Fruit fly (Drosophila melanogaster) whole organism, embryonic: Measurements from ENCODE around the gene CG43925.

Source experiments
- Asciz ChIP-seq: fragments of 200-800 bp; sonication (Bioruptor generic); optimal IDR thresholded peaks from 2 replicates; lab custom pipeline; 2017; ENCODE audit warnings: missing biosample characterization, mild to moderate bottlenecking, missing genetic modification characterization, missing genetic modification reagents
- Atf-2 ChIP-seq: fragments of 200-800 bp; sonication (Bioruptor generic); optimal IDR thresholded peaks from 2 replicates; lab custom pipeline; 2016; ENCODE audit warnings: missing biosample characterization, missing genetic modification characterization
- BtbVII ChIP-seq: fragments of 200-800 bp; sonication (Bioruptor generic); optimal IDR thresholded peaks from 3 replicates; lab custom pipeline; 2017; ENCODE audit warnings: missing biosample characterization, mild to moderate bottlenecking, missing genetic modification characterization
- CG10979 ChIP-seq: fragments of 200-800 bp; sonication (Bioruptor generic); optimal IDR thresholded peaks from 2 replicates; lab custom pipeline; 2018; ENCODE audit warnings: missing biosample characterization, mild to moderate bottlenecking, missing genetic modification characterization, moderate library complexity
- CG12219 ChIP-seq: fragments of 200-800 bp; sonication (Bioruptor generic); optimal IDR thresholded peaks from 3 replicates; lab custom pipeline; 2018; ENCODE audit warnings: missing biosample characterization, mild to moderate bottlenecking, missing genetic modification characterization
- CG12659 ChIP-seq: fragments of 200-800 bp; sonication (Bioruptor generic); optimal IDR thresholded peaks from 3 replicates; lab custom pipeline; 2017; ENCODE audit warnings: mild to moderate bottlenecking, missing biosample characterization, missing genetic modification reagents, missing genetic modification characterization
- CG14860 ChIP-seq: fragments of 200-800 bp; sonication (Bioruptor generic); IDR thresholded peaks from 3 replicates; pipeline ENCODE4 v1.3.6; 2022; ENCODE audit warnings: missing biosample characterization, missing genetic modification characterization; ENCODE audit not compliant: partially characterized antibody
- CG14965 ChIP-seq: fragments of 200-800 bp; sonication (Bioruptor generic); optimal IDR thresholded peaks from 2 replicates; lab custom pipeline; 2016; ENCODE audit warnings: missing biosample characterization, missing genetic modification characterization, borderline replicate concordance
- CG15514 ChIP-seq: fragments of 200-800 bp; sonication (Bioruptor generic); optimal IDR thresholded peaks from 3 replicates; lab custom pipeline; 2017; ENCODE audit warnings: missing biosample characterization, missing genetic modification characterization, mild to moderate bottlenecking, moderate library complexity, missing genetic modification reagents
- CG16779 ChIP-seq: fragments of 200-800 bp; sonication (Bioruptor generic); IDR thresholded peaks from 2 replicates; pipeline ENCODE4 v1.3.6; 2022; ENCODE audit warnings: missing biosample characterization, missing genetic modification characterization
- CG17186 ChIP-seq: fragments of 200-800 bp; sonication (Bioruptor generic); optimal IDR thresholded peaks from 3 replicates; lab custom pipeline; 2017; ENCODE audit warnings: missing biosample characterization, missing genetic modification reagents, missing genetic modification characterization
- CG2116 ChIP-seq: fragments of 200-800 bp; sonication (Bioruptor generic); optimal IDR thresholded peaks from 3 replicates; lab custom pipeline; 2018; ENCODE audit warnings: missing biosample characterization, mild to moderate bottlenecking, missing genetic modification characterization
- CG32767 ChIP-seq: fragments of 200-800 bp; sonication (Bioruptor generic); IDR thresholded peaks from 2 replicates; pipeline ENCODE4 v1.3.6; 2022; ENCODE audit warnings: missing biosample characterization, missing genetic modification characterization
- CG34376 ChIP-seq: fragments of 200-800 bp; sonication (Bioruptor generic); optimal IDR thresholded peaks from 2 replicates; lab custom pipeline; 2018; ENCODE audit warnings: missing biosample characterization, mild to moderate bottlenecking, missing genetic modification characterization
- CG5245 ChIP-seq: fragments of 200-800 bp; sonication (Bioruptor generic); optimal IDR thresholded peaks from 3 replicates; lab custom pipeline; 2016; ENCODE audit warnings: missing biosample characterization, missing genetic modification characterization
- CG6254 ChIP-seq: fragments of 200-800 bp; sonication (Bioruptor generic); optimal IDR thresholded peaks from 3 replicates; lab custom pipeline; 2017; ENCODE audit warnings: mild to moderate bottlenecking, missing biosample characterization, missing genetic modification reagents, missing genetic modification characterization
- CG6813 ChIP-seq: fragments of 200-800 bp; sonication (Bioruptor generic); optimal IDR thresholded peaks from 2 replicates; lab custom pipeline; 2017; ENCODE audit warnings: missing biosample characterization, missing genetic modification characterization, mild to moderate bottlenecking, moderate library complexity, missing genetic modification reagents
- CG6854 ChIP-seq: fragments of 200-800 bp; sonication (Bioruptor generic); optimal IDR thresholded peaks from 3 replicates; lab custom pipeline; 2017; ENCODE audit warnings: missing biosample characterization, mild to moderate bottlenecking, missing genetic modification characterization
- CG7987 ChIP-seq: fragments of 200-800 bp; sonication (Bioruptor generic); optimal IDR thresholded peaks from 2 replicates; lab custom pipeline; 2018; ENCODE audit warnings: missing biosample characterization, mild to moderate bottlenecking, missing genetic modification characterization, moderate library complexity
- CG9727 ChIP-seq: fragments of 200-800 bp; sonication (Bioruptor generic); optimal IDR thresholded peaks from 3 replicates; lab custom pipeline; 2017; ENCODE audit warnings: missing biosample characterization, mild to moderate bottlenecking, missing genetic modification characterization
- Elba2 ChIP-seq: fragments of 200-800 bp; sonication (Bioruptor generic); optimal IDR thresholded peaks from 3 replicates; lab custom pipeline; 2016; ENCODE audit warnings: missing biosample characterization, missing genetic modification characterization
- Fer3 ChIP-seq: fragments of 200-800 bp; sonication (Bioruptor generic); optimal IDR thresholded peaks from 2 replicates; lab custom pipeline; 2018; ENCODE audit warnings: missing biosample characterization, mild to moderate bottlenecking, missing genetic modification characterization, moderate library complexity
- Gug ChIP-seq: fragments of 200-800 bp; sonication (Bioruptor generic); IDR thresholded peaks from 4 replicates; pipeline ENCODE4 v1.3.6; 2022; ENCODE audit warnings: missing biosample characterization, missing genetic modification characterization
- HHEX ChIP-seq: fragments of 200-800 bp; sonication (Bioruptor generic); optimal IDR thresholded peaks from 3 replicates; lab custom pipeline; 2017; ENCODE audit warnings: missing biosample characterization, mild to moderate bottlenecking, missing genetic modification characterization, missing genetic modification reagents
- NfI ChIP-seq: fragments of 200-800 bp; sonication (Bioruptor generic); optimal IDR thresholded peaks from 3 replicates; lab custom pipeline; 2018; ENCODE audit warnings: missing biosample characterization, mild to moderate bottlenecking, missing genetic modification characterization, moderate library complexity
- Oli ChIP-seq: fragments of 200-800 bp; sonication (Bioruptor generic); optimal IDR thresholded peaks from 2 replicates; lab custom pipeline; 2018; ENCODE audit warnings: missing biosample characterization, mild to moderate bottlenecking, missing genetic modification characterization, moderate library complexity
- PHDP ChIP-seq: fragments of 200-800 bp; sonication (Bioruptor generic); optimal IDR thresholded peaks from 3 replicates; lab custom pipeline; 2018; ENCODE audit warnings: missing biosample characterization, mild to moderate bottlenecking, missing genetic modification characterization, moderate library complexity
- Six4 ChIP-seq: fragments of 200-800 bp; sonication (Bioruptor generic); optimal IDR thresholded peaks from 2 replicates; lab custom pipeline; 2016; ENCODE audit warnings: missing biosample characterization, missing genetic modification characterization
- Spps ChIP-seq: fragments of 200-800 bp; sonication (Bioruptor generic); optimal IDR thresholded peaks from 2 replicates; lab custom pipeline; 2018; ENCODE audit warnings: missing biosample characterization, mild to moderate bottlenecking, missing genetic modification characterization
- Ssrp ChIP-seq: fragments of 200-800 bp; sonication (Bioruptor generic); optimal IDR thresholded peaks from 2 replicates; lab custom pipeline; 2018; ENCODE audit warnings: missing biosample characterization, mild to moderate bottlenecking, missing genetic modification characterization, moderate library complexity
- cg ChIP-seq: fragments of 200-800 bp; sonication (Bioruptor generic); optimal IDR thresholded peaks from 3 replicates; lab custom pipeline; 2019; ENCODE audit warnings: missing biosample characterization, mild to moderate bottlenecking, missing genetic modification characterization, moderate library complexity
- chm ChIP-seq: fragments of 200-800 bp; sonication (Bioruptor generic); IDR thresholded peaks from 2 replicates; pipeline ENCODE4 v1.3.6; 2022; ENCODE audit warnings: missing biosample characterization, missing genetic modification characterization
- ci ChIP-seq: fragments of 200-800 bp; sonication (Bioruptor generic); IDR thresholded peaks from 3 replicates; pipeline ENCODE4 v1.3.6; 2022; ENCODE audit warnings: missing biosample characterization, missing genetic modification characterization
- dpn ChIP-seq, 2 experiments: fragments of 200-800 bp; sonication (Bioruptor generic); optimal IDR thresholded peaks; 3 replicates each; lab custom pipeline; 2016; ENCODE audit warnings: missing biosample characterization in 2 of 2, missing genetic modification characterization in 2 of 2
- ewg ChIP-seq: fragments of 200-800 bp; sonication (Bioruptor generic); optimal IDR thresholded peaks from 3 replicates; lab custom pipeline; 2017; ENCODE audit warnings: mild to moderate bottlenecking, missing biosample characterization, missing genetic modification reagents, missing genetic modification characterization
- fu2 ChIP-seq: fragments of 200-800 bp; sonication (Bioruptor generic); optimal IDR thresholded peaks from 2 replicates; lab custom pipeline; 2016; ENCODE audit warnings: missing biosample characterization, missing genetic modification characterization
- ind ChIP-seq: fragments of 200-800 bp; sonication (Bioruptor generic); optimal IDR thresholded peaks from 3 replicates; lab custom pipeline; 2016; ENCODE audit warnings: missing biosample characterization, missing genetic modification characterization
- insv ChIP-seq, 2 experiments: fragments of 200-800 bp; sonication (Bioruptor generic); optimal IDR thresholded peaks; 3 replicates each; lab custom pipeline; 2016 to 2018; ENCODE audit warnings: missing biosample characterization in 2 of 2, missing genetic modification characterization in 2 of 2
- oc ChIP-seq: fragments of 200-800 bp; sonication (Bioruptor generic); optimal IDR thresholded peaks from 2 replicates; lab custom pipeline; 2018; ENCODE audit warnings: missing biosample characterization, mild to moderate bottlenecking, missing genetic modification characterization, moderate library complexity
- otp ChIP-seq: fragments of 200-800 bp; sonication (Bioruptor generic); IDR thresholded peaks from 3 replicates; pipeline ENCODE4, ENCODE4 v1.3.6; 2022; ENCODE audit warnings: missing biosample characterization, missing genetic modification characterization
- pb ChIP-seq: fragments of 200-800 bp; sonication (Bioruptor generic); optimal IDR thresholded peaks from 3 replicates; lab custom pipeline; 2016; ENCODE audit warnings: missing biosample characterization, missing genetic modification characterization
- pfk ChIP-seq: fragments of 200-800 bp; sonication (Bioruptor generic); optimal IDR thresholded peaks from 2 replicates; lab custom pipeline; 2018; ENCODE audit warnings: missing biosample characterization, mild to moderate bottlenecking, missing genetic modification characterization, moderate library complexity
- pnt ChIP-seq: fragments of 200-800 bp; sonication (Bioruptor generic); optimal IDR thresholded peaks from 3 replicates; lab custom pipeline; 2016; ENCODE audit warnings: missing biosample characterization, missing genetic modification characterization
- scrt ChIP-seq: fragments of 200-800 bp; sonication (Bioruptor generic); optimal IDR thresholded peaks from 2 replicates; lab custom pipeline; 2018; ENCODE audit warnings: missing biosample characterization, mild to moderate bottlenecking, missing genetic modification characterization, moderate library complexity
- stwl ChIP-seq: fragments of 200-800 bp; sonication (Bioruptor generic); optimal IDR thresholded peaks from 3 replicates; lab custom pipeline; 2018; ENCODE audit warnings: missing biosample characterization, mild to moderate bottlenecking, missing genetic modification characterization, moderate library complexity
- tin ChIP-seq: fragments of 200-800 bp; sonication (Bioruptor generic); optimal IDR thresholded peaks from 3 replicates; lab custom pipeline; 2016; ENCODE audit warnings: missing biosample characterization, missing genetic modification characterization
- trem ChIP-seq: fragments of 200-800 bp; optimal IDR thresholded peaks from 3 replicates; lab custom pipeline; 2019; ENCODE audit warnings: missing biosample characterization, mild to moderate bottlenecking, missing genetic modification characterization, moderate library complexity
- unpg ChIP-seq: fragments of 200-800 bp; sonication (Bioruptor generic); optimal IDR thresholded peaks from 3 replicates; lab custom pipeline; 2018; ENCODE audit warnings: missing biosample characterization, mild to moderate bottlenecking, missing genetic modification characterization, moderate library complexity
- wek ChIP-seq: fragments of 200-800 bp; sonication (Bioruptor generic); optimal IDR thresholded peaks from 3 replicates; lab custom pipeline; 2018; ENCODE audit warnings: missing biosample characterization, mild to moderate bottlenecking, missing genetic modification characterization, moderate library complexity
- zf30C ChIP-seq: fragments of 200-800 bp; sonication (Bioruptor generic); optimal IDR thresholded peaks from 3 replicates; lab custom pipeline; 2018; ENCODE audit warnings: missing biosample characterization, mild to moderate bottlenecking, missing genetic modification characterization

Gene CG43925

dm6 chr2L:13157903-13158302 is 18.3 kb upstream of the CG43925 start (continued):
- TF ChIP-seq ind (GFP tag; lab: Kevin White, UChicago) (no peak), unpg (GFP tag; lab: Kevin White, UChicago) (no peak), Elba2 (GFP tag; lab: Kevin White, UChicago) (peak; percentile 15), ewg (GFP tag; lab: Kevin White, UChicago) (no peak), CG15514 (peak; percentile 22), CG12219 (GFP tag; lab: Kevin White, UChicago) (peak; percentile 8), scrt (no peak), CG5245 (GFP tag; lab: Kevin White, UChicago) (no peak), fu2 (no peak), NfI (GFP tag; lab: Kevin White, UChicago) (peak; percentile 7), oc (no peak), CG6254 (GFP tag; lab: Kevin White, UChicago) (peak; percentile 11), zf30C (no peak), CG14965 (GFP tag; lab: Kevin White, UChicago) (no peak), pfk (GFP tag; lab: Kevin White, UChicago) (no peak), CG2116 (GFP tag; lab: Kevin White, UChicago) (peak; percentile 14), HHEX (peak; percentile 51), pb (GFP tag; lab: Kevin White, UChicago) (no peak), Oli (tag; lab: Kevin White, UChicago) (no peak), tin (GFP tag; lab: Kevin White, UChicago) (no peak), CG34376 (GFP tag; lab: Kevin White, UChicago) (peak; percentile 34), pnt (GFP tag; lab: Kevin White, UChicago) (no peak), CG9727 (no peak), CG6854 (GFP tag; lab: Kevin White, UChicago) (peak; percentile 3), ci (GFP tag; lab: Robert Waterston, UW) (no peak), cg (GFP tag; lab: Kevin White, UChicago) (peak; percentile 21), BtbVII (GFP tag; lab: Kevin White, UChicago) (peak; percentile 48), Ssrp (no peak), CG16779 (GFP tag; lab: Robert Waterston, UW) (0 out of 2 replicates have a peak, but pooled peaks have one; percentile 31), CG10979 (no peak), CG14860 (GFP tag; lab: Robert Waterston, UW) (no peak), CG32767 (GFP tag; lab: Robert Waterston, UW) (no peak), otp (GFP tag; lab: Robert Waterston, UW) (no peak), trem (no peak), Asciz (peak; percentile 28), CG12659 (GFP tag; lab: Kevin White, UChicago) (peak; percentile 1), chm (GFP tag; lab: Robert Waterston, UW) (no peak), dpn (GFP tag; optimal IDR thresholded peaks at IDR 0.05; lab: Kevin White, UChicago) (no peak), CG17186 (GFP tag; lab: Kevin White, UChicago) (no peak), Spps (tag; lab: Kevin White, UChicago) (no peak), wek (no peak), Gug (GFP tag; lab: Robert Waterston, UW) (no peak), Fer3 (tag; lab: Kevin White, UChicago) (peak; percentile 39), CG6813 (peak; percentile 36), Six4 (GFP tag; lab: Kevin White, UChicago) (no peak), insv (GFP tag; optimal IDR thresholded peaks at IDR 0.05; lab: Kevin White, UChicago) (peak in 1 of 2 experiments; percentile 89), CG7987 (peak; percentile 33), PHDP (tag; lab: Kevin White, UChicago) (no peak), Atf-2 (no peak), stwl (tag; lab: Kevin White, UChicago) (peak; percentile 26)
